Worm (Caenorhabditis elegans) whole organism, L1 larva: ENCODE data around the gene clec-48.

ENCODE experiments used
- F16B12.6 ChIP-seq: fragments of 150-350 bp; optimal IDR thresholded peaks from 2 replicates; lab custom pipeline; 2014; ENCODE audit warnings: missing biosample characterization, missing genetic modification characterization
- ama-1 ChIP-seq: fragments of 150-350 bp; optimal IDR thresholded peaks from 2 replicates; lab custom pipeline; 2014
- fos-1 ChIP-seq: fragments of 150-350 bp; optimal IDR thresholded peaks from 2 replicates; lab custom pipeline; 2014; ENCODE audit warnings: missing biosample characterization, missing genetic modification characterization
- snpc-4 ChIP-seq: fragments of 150-350 bp; optimal IDR thresholded peaks from 2 replicates; lab custom pipeline; 2014; ENCODE audit warnings: missing biosample characterization, missing genetic modification characterization
- zag-1 ChIP-seq: fragments of 150-350 bp; optimal IDR thresholded peaks from 2 replicates; lab custom pipeline; 2014; ENCODE audit warnings: missing biosample characterization, missing genetic modification characterization
- ztf-11 ChIP-seq, 2 experiments: sonication (generic microtip); optimal IDR thresholded peaks; 2 replicates each; lab custom pipeline; 2016 to 2017; ENCODE audit warnings: missing genetic modification characterization in 2 of 2, missing biosample characterization in 1 of 2, missing compliant biosample characterization in 1 of 2

DNA sequence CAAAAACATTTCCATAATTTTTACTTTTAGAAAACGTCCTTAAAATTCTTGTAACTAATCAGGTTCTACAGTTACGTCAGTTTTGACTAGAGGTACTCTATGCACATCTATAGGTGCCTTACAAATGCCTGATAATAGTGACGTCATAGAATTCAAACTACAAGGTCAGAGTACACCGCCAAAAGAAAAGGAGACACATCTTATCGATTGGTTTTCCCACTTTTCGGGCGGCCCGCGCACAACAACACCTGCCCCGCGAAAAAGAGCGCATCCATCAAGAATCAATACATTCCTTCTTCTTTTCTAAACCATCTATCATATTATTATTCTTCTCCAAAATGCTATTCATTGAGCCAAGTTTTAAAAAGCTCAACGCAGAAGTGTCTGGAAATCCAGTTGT is 21.8 kb downstream of the clec-48 start, which contains the start of gene C31G12.1:
- no peak for TF ChIP-seq ztf-11 (tag; optimal IDR thresholded peaks at IDR 0.05; lab: Kevin White, UChicago)
- TF ChIP-seq fos-1 (tag; lab: Kevin White, UChicago), result no peak
- no peak for TF ChIP-seq ama-1 (lab: Kevin White, UChicago)
- no peak for TF ChIP-seq zag-1
- no peak for TF ChIP-seq snpc-4
- TF ChIP-seq F16B12.6 (tag; lab: Kevin White, UChicago), result no peak
